Fruit fly (Drosophila melanogaster) whole organism, prepupa: ENCODE data around the gene CG5674.

Source experiments
- CG11294 ChIP-seq: fragments of 200-800 bp; sonication (Bioruptor generic); IDR thresholded peaks from 2 replicates; pipeline ENCODE4 v1.3.6; 2022; ENCODE audit warnings: missing biosample characterization, missing genetic modification characterization
- CG15336 ChIP-seq: fragments of 200-800 bp; sonication (Bioruptor generic); IDR thresholded peaks from 2 replicates; pipeline ENCODE4 v1.3.6; 2022; ENCODE audit warnings: missing biosample characterization, missing genetic modification characterization
- CG16779 ChIP-seq: fragments of 200-800 bp; sonication (Bioruptor generic); optimal IDR thresholded peaks from 3 replicates; lab custom pipeline; 2017; ENCODE audit warnings: missing biosample characterization, mild to moderate bottlenecking, missing genetic modification characterization
- CG31627 ChIP-seq: fragments of 200-800 bp; sonication (Bioruptor generic); optimal IDR thresholded peaks from 3 replicates; lab custom pipeline; 2016; ENCODE audit warnings: missing biosample characterization, missing genetic modification characterization
- CG8319 ChIP-seq: fragments of 200-800 bp; sonication (Bioruptor generic); optimal IDR thresholded peaks from 3 replicates; lab custom pipeline; 2016; ENCODE audit warnings: missing biosample characterization, missing genetic modification characterization
- Hr39 ChIP-seq: fragments of 200-800 bp; sonication (Bioruptor generic); optimal IDR thresholded peaks from 2 replicates; lab custom pipeline; 2016; ENCODE audit warnings: missing biosample characterization, missing genetic modification characterization
- Hr4 ChIP-seq: fragments of 200-800 bp; sonication (Bioruptor generic); optimal IDR thresholded peaks from 3 replicates; lab custom pipeline; 2016; ENCODE audit warnings: missing biosample characterization, missing genetic modification characterization
- Lpt ChIP-seq: fragments of 200-800 bp; sonication (Bioruptor generic); optimal IDR thresholded peaks from 3 replicates; lab custom pipeline; 2016; ENCODE audit warnings: missing biosample characterization, missing genetic modification characterization
- cyc ChIP-seq: fragments of 200-800 bp; sonication (Bioruptor generic); optimal IDR thresholded peaks from 3 replicates; lab custom pipeline; 2016; ENCODE audit warnings: missing biosample characterization, missing genetic modification characterization
- fkh ChIP-seq: fragments of 200-800 bp; sonication (Bioruptor generic); optimal IDR thresholded peaks from 3 replicates; lab custom pipeline; 2017; ENCODE audit warnings: missing biosample characterization, mild to moderate bottlenecking, missing genetic modification characterization, moderate library complexity
- salr ChIP-seq, 2 experiments: fragments of 200-800 bp; sonication (Bioruptor generic); optimal IDR thresholded peaks; 3 replicates each; lab custom pipeline; 2016 to 2018; ENCODE audit warnings: missing biosample characterization in 2 of 2, missing genetic modification characterization in 2 of 2, mild to moderate bottlenecking in 1 of 2

dm6 chr2L:18007635-18008034 is 44.5 kb downstream of the CG5674 start, which contains the start of the genes CG42634 and CG42635:
- TF ChIP-seq fkh (GFP tag; lab: Kevin White, UChicago) (no peak), cyc (no peak), Lpt (GFP tag; lab: Kevin White, UChicago) (no peak), CG11294 (GFP tag; lab: Robert Waterston, UW) (no peak), Hr4 (GFP tag; lab: Kevin White, UChicago) (no peak), CG31627 (GFP tag; lab: Kevin White, UChicago) (no peak), CG8319 (GFP tag; lab: Kevin White, UChicago) (no peak), Hr39 (GFP tag; lab: Kevin White, UChicago) (no peak), CG16779 (tag; lab: Kevin White, UChicago) (no peak), salr (GFP tag; optimal IDR thresholded peaks at IDR 0.05; lab: Kevin White, UChicago) (no peak), CG15336 (GFP tag; lab: Robert Waterston, UW) (no peak)
